Worm (Caenorhabditis elegans): ENCODE results near the gene arid-1.

The arid-1 gene

DNA sequence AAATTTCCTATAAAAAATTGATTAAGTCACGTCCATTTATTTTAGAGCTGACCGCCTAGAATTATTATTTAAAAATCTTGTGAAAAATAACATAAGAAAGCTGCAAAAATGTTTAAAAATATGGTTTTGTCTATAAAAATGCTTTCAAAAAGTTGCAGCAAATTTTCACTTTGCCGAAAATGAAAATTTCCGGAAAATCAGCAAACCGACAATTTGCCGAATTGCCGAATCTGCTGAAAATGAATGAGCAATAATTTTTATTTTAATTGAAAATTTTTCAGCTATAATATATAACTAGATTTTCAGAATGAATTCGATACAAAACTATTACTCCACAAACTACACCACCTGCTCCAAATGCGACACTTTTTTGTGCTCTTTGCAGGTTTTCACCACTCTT is 30.9 kb downstream of the arid-1 start, which contains the start of gene srh-78:
Gene srh-78, plus strand, starts transcription at position 301 of the 400 bp plus-strand sequence.
- TF ChIP-seq nhr-76 (tag; optimal IDR thresholded peaks at IDR 0.05) (no peak), elt-1 (tag; optimal IDR thresholded peaks at IDR 0.05) (no peak), ztf-4 (tag; optimal IDR thresholded peaks at IDR 0.05) (no peak), mdl-1 (tag; optimal IDR thresholded peaks at IDR 0.05) (no peak), unc-62 (GFP tag; optimal IDR thresholded peaks at IDR 0.05) (no peak), aly-2 (tag; optimal IDR thresholded peaks at IDR 0.05) (no peak), pha-4 (tag; optimal IDR thresholded peaks at IDR 0.05) (no peak), R02D3.7 (tag; optimal IDR thresholded peaks at IDR 0.05) (no peak), nhr-77 (tag; optimal IDR thresholded peaks at IDR 0.05) (no peak), elt-2 (tag; optimal IDR thresholded peaks at IDR 0.05) (no peak)

DNA sequence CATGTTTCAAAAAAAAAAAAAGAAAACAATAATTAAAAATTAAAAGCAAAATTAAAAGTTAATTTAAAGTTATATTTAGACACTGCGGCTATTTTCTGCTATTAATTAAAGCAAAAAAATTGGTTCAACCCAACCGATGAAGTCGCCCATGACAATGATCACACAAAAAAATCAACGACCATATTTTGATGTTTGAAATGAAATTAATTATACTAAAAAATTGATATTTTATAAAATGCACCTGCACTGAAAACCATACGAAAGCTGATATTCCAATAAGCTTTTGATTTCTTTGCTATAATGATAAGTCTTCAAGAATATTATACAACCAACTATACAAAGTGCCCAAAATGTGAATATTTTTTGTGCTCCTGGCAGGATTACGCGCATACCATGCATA is 33.7 kb downstream of the arid-1 start, which contains the start of gene srh-80:
Gene srh-80, plus strand, starts transcription at position 301 of the 400 bp plus-strand sequence.
- TF ChIP-seq jun-1 (tag; optimal IDR thresholded peaks at IDR 0.05) (no peak), elt-1 (tag; optimal IDR thresholded peaks at IDR 0.05) (no peak), zag-1 (tag; optimal IDR thresholded peaks at IDR 0.05) (no peak), elt-3 (tag; optimal IDR thresholded peaks at IDR 0.05) (no peak), ceh-82 (tag; optimal IDR thresholded peaks at IDR 0.05) (no peak), mdl-1 (tag; optimal IDR thresholded peaks at IDR 0.05) (no peak), ceh-28 (tag; optimal IDR thresholded peaks at IDR 0.05) (no peak), nhr-25 (tag; optimal IDR thresholded peaks at IDR 0.05) (no peak), nhr-43 (tag; optimal IDR thresholded peaks at IDR 0.05; ENCODE audit: poor library complexity, severe bottlenecking) (no peak), nhr-67 (tag; optimal IDR thresholded peaks at IDR 0.05) (no peak), nhr-237 (tag; optimal IDR thresholded peaks at IDR 0.05) (no peak), mml-1 (tag; optimal IDR thresholded peaks at IDR 0.05) (no peak), hmg-11 (tag; optimal IDR thresholded peaks at IDR 0.05) (no peak), fkh-2 (tag; optimal IDR thresholded peaks at IDR 0.05) (no peak), nhr-76 (tag; optimal IDR thresholded peaks at IDR 0.05) (no peak), ztf-4 (tag; optimal IDR thresholded peaks at IDR 0.05) (no peak)

DNA sequence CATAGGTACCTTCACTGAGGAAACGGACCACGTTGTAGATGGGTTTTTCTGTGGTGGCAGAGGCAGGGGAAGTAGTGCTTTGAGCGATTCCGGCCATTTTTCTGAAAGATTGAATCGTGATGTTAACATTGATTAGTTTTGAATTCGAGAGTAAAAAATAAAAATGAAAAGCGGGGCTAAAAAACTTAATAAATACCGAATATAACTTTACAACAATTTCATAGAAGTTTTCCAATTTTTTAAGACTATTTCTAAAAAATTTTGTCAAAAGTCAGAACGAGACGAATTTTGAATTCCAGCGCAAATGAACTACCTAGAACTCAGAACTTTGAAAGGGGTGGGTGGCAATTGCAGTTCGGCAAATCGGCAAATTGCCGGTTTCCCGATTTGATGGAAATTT is 48.6 kb downstream of the arid-1 start, which contains the start of gene kin-33:
Gene kin-33, minus strand, starts transcription at position 101 of the 400 bp plus-strand sequence.
- TF ChIP-seq ama-1 (optimal IDR thresholded peaks at IDR 0.05) (no peak), pha-4 (tag; optimal IDR thresholded peaks at IDR 0.05) (no peak), ceh-16 (tag; optimal IDR thresholded peaks at IDR 0.05) (no peak), elt-3 (tag; optimal IDR thresholded peaks at IDR 0.05) (no peak), nhr-43 (tag; optimal IDR thresholded peaks at IDR 0.05; ENCODE audit: poor library complexity, severe bottlenecking) (no peak), nhr-11 (tag; optimal IDR thresholded peaks at IDR 0.05) (no peak)

DNA sequence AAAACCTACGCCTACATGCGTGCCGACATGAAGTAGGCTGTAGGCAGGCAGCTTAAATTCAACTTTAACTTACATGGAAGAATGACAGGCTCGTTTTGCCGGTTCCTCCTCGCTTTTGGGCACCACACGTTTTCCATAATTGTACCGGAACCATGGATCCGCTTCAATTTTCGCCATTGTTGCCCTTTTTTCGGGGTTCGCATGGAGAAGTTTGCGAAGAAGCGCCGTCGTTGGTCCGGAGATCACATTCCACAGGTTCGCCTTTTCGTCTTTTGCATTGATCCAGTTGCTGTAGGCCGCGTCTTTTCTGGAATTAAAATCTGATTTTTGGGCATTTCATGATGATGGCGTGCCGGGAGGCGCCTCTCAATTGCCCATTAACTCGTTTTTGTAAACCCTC is 51.0 kb downstream of the arid-1 start:
- TF ChIP-seq nhr-25 (tag; optimal IDR thresholded peaks at IDR 0.05) (no peak), ZK546.5 (tag; optimal IDR thresholded peaks at IDR 0.05) (no peak), lsy-12 (tag; optimal IDR thresholded peaks at IDR 0.05) (no peak), nhr-237 (tag; optimal IDR thresholded peaks at IDR 0.05) (no peak), fkh-10 (GFP tag; optimal IDR thresholded peaks at IDR 0.05) (no peak), lin-15B (tag; optimal IDR thresholded peaks at IDR 0.05) (no peak), ztf-11 (tag; optimal IDR thresholded peaks at IDR 0.05) (no peak), nhr-12 (tag; optimal IDR thresholded peaks at IDR 0.05) (no peak), mml-1 (tag; optimal IDR thresholded peaks at IDR 0.05) (no peak), nhr-28 (tag; optimal IDR thresholded peaks at IDR 0.05) (no peak), zag-1 (tag; optimal IDR thresholded peaks at IDR 0.05) (no peak), pha-4 (tag; optimal IDR thresholded peaks at IDR 0.05) (no peak)

DNA sequence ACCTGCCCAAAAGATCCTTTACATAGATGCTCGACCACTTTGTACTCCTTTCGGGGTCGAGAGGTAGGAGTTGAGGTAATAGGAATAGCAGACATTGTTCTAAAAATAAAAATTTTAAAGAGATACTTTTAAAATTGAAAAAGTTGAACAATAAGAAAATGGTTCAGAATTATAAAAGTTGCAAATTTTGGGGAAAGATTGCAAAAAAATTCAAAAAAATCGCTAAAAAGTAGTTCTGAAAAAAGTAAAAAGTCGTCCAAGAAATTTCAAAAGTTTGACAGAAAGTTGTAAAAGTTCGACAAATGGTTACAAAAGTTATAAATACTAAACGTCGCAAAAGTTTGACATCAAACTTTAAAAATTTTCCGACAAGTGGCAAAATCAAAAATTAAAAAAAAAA is 52.1 kb downstream of the arid-1 start, which contains the start of gene R02C2.1:
Gene R02C2.1, minus strand, starts transcription at position 101 of the 400 bp plus-strand sequence.
- TF ChIP-seq nhr-12 (tag; optimal IDR thresholded peaks at IDR 0.05) (no peak), zag-1 (tag; optimal IDR thresholded peaks at IDR 0.05) (no peak), nhr-237 (tag; optimal IDR thresholded peaks at IDR 0.05) (no peak), nfya-1 (tag; optimal IDR thresholded peaks at IDR 0.05; ENCODE audit: insufficient read depth) (no peak), aly-2 (tag; optimal IDR thresholded peaks at IDR 0.05) (no peak), nhr-28 (tag; optimal IDR thresholded peaks at IDR 0.05) (no peak)

DNA sequence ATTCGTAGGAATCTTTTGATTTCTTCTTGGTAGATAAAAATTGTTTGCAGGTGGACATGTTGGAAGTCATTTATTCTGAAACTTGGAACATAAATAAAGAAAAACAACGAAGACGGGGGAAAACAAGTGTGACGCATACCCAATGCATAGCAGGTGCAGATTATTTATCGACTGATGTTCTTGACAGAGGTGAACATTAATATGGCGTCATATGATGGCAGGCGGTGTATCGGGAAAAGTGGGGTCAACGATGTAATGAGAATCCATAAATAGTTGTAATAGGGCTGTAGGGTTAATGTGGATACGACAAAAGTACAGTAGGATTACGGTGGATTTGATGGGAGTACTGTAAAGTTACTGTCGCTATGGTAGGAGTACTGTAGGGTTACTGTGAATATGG is 54.3 kb downstream of the arid-1 start, which contains the start of gene txt-2:
Gene txt-2, minus strand, starts transcription at position 214 of the 400 bp plus-strand sequence.
- no peak for TF ChIP-seq skn-1 (tag; optimal IDR thresholded peaks at IDR 0.05)
- TF ChIP-seq ceh-28 (tag; optimal IDR thresholded peaks at IDR 0.05) = no peak
- TF ChIP-seq tbx-2 (tag; optimal IDR thresholded peaks at IDR 0.05) = no peak

Data from whole organism, L3 larva.